Worm (Caenorhabditis elegans): ENCODE data around the gene ift-139.

ift-139 gene

DNA sequence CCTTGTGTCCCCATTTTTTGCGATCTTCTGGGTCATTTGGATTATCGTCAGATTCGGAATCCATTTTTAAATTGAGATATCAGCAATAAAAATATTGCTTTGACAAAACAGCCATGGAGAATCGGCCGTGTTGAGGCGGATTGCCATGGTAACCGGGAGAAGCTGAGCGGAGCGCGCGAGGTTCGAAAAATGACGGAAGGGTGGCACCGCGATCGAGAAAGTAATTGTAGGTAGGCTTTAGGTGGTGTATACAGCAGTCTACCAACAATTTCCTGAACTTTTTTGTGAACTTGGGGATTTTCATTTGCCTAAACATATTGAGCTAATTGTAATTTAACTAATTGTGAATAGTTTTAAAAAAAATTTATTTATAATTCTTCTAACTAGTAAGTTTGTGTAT lies at the start of gene ift-139:
Gene ift-139 (minus strand): TSS at position 101 of the 400 bp plus-strand sequence.
- no peak for TF ChIP-seq egl-27 (tag; optimal IDR thresholded peaks at IDR 0.05)
- no peak for TF ChIP-seq hmg-11 (tag; optimal IDR thresholded peaks at IDR 0.05)
- TF ChIP-seq snpc-4 (tag; optimal IDR thresholded peaks at IDR 0.05): no peak
- TF ChIP-seq pha-4 (tag; optimal IDR thresholded peaks at IDR 0.05): no peak
- TF ChIP-seq nhr-76 (tag; optimal IDR thresholded peaks at IDR 0.05): no peak

DNA sequence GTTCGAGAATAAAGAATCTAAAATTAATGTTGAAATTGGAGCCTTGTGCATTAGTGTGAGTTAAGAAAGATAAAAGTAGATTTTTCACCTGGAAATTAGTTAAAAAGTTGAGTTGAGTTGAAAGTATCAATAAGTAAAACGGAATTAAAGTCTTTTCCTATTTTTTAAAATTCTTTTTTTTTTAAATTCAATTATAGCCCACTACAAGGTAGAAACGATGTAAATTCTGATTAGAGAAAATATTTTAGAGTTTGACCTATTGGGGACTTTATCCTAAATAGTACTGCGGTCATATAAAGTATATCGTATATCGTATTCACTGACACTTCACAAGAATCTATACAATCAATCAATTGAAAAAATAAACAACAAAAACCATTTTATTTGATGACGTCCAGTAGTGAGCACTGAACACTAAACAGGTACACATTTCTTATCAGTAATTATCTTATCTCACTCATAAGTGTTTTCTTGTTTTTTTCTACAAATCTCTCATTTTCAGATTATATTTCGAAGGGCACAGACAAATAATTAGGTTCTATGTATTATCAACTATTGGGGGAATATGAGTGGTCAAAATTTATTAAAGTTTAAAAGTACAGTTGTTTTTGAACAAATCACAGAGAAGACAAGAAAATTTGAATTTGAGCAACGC lies 48.6 kb upstream of the ift-139 start, which contains the start of gene wht-1:
Gene wht-1 (minus strand): TSS at position 51 of the 655 bp plus-strand sequence.
- TF ChIP-seq ceh-82 (tag; optimal IDR thresholded peaks at IDR 0.05) (no peak), pha-4 (tag; optimal IDR thresholded peaks at IDR 0.05) (peak; percentile 42), elt-2 (tag; optimal IDR thresholded peaks at IDR 0.05) (peak; percentile 85), pqm-1 (tag; optimal IDR thresholded peaks at IDR 0.05) (peak; percentile 94)

ce11 chrIII:6085311-6085710 lies 46.0 kb upstream of the ift-139 start:
- TF ChIP-seq hmg-11 (tag; optimal IDR thresholded peaks at IDR 0.05): no peak
- TF ChIP-seq ceh-28 (tag; optimal IDR thresholded peaks at IDR 0.05): no peak

ce11 chrIII:6080263-6080662 lies 41.0 kb upstream of the ift-139 start, which contains the start of gene attf-4:
attf-4 (plus strand) TSS chrIII:6080563.
- no peak for TF ChIP-seq nhr-23 (tag; optimal IDR thresholded peaks at IDR 0.05)
- peak; percentile 45 for TF ChIP-seq elt-2 (tag; optimal IDR thresholded peaks at IDR 0.05)

DNA sequence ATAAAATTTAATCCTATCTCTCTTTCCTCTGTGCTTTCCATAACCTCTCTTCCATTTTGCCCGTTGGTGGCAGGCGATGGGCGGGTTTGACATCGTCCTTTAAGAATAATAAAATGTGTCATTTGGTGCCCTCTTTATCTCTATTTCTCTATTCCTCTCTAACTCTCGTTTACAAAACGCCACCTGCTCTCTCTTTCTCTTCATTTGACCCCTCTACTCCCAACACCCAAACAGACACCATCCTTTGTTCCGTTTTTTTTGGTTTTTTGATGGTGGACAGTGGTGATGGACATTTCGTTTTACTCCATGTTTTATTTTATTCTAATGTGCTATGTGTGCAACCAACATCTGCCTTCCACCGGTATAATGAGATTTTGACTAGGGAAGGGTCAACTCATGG lies 39.6 kb upstream of the ift-139 start:
- TF ChIP-seq pha-4 (tag; optimal IDR thresholded peaks at IDR 0.05): peak; percentile 13
- TF ChIP-seq nfya-1 (tag; optimal IDR thresholded peaks at IDR 0.05; ENCODE audit: insufficient read depth): peak; percentile 1
- no peak for TF ChIP-seq egl-27 (tag; optimal IDR thresholded peaks at IDR 0.05)

- TF ChIP-seq nhr-12 (tag; optimal IDR thresholded peaks at IDR 0.05) (no peak), egl-5 (tag; optimal IDR thresholded peaks at IDR 0.05) (peak; percentile 41), pqm-1 (tag; optimal IDR thresholded peaks at IDR 0.05) (no peak), pha-4 (tag; optimal IDR thresholded peaks at IDR 0.05) (peak; percentile 1), elt-2 (tag; optimal IDR thresholded peaks at IDR 0.05) (peak; percentile 2)
These were observed 38.7 kb upstream of the ift-139 start for ce11 chrIII:6077973-6078372.

DNA sequence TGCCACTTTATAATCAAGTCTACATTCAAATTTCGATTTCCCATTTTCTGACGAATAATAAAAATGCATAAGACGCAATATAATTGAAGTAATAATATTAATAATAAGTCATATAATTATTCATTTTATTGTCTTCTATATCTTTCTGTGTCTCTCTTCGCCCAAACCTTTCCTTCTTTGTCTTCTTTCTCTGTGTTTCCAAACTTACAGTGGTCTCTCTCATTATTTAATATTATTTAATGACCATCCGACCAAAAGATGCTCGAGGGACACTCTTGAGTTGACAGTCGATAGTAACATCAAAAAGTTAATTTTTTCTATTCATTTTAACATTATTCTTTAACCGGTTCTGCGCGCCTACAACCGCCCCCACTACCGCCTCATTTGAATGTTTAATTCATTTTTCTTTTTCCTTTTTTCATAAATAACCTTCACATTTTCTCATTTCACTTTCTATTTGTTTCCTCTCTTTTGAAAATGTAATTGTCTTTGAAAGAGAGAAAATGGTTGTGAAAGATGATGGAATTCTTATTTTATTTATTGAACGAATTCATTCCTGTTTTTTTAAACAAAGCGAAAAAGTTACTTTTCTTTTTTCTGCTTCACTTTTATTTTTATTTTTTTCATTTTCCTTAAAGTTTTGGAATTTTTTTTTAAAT lies 34.5 kb upstream of the ift-139 start:
- TF ChIP-seq ceh-82 (tag; optimal IDR thresholded peaks at IDR 0.05): no peak
- TF ChIP-seq skn-1 (tag; optimal IDR thresholded peaks at IDR 0.05): no peak
- TF ChIP-seq nhr-25 (tag; optimal IDR thresholded peaks at IDR 0.05): peak; percentile 19
- no peak for TF ChIP-seq ama-1 (optimal IDR thresholded peaks at IDR 0.05)
- TF ChIP-seq nfya-1 (tag; optimal IDR thresholded peaks at IDR 0.05; ENCODE audit: insufficient read depth): no peak
- TF ChIP-seq ZK546.5 (tag; optimal IDR thresholded peaks at IDR 0.05): no peak
- no peak for TF ChIP-seq nhr-23 (tag; optimal IDR thresholded peaks at IDR 0.05)

DNA sequence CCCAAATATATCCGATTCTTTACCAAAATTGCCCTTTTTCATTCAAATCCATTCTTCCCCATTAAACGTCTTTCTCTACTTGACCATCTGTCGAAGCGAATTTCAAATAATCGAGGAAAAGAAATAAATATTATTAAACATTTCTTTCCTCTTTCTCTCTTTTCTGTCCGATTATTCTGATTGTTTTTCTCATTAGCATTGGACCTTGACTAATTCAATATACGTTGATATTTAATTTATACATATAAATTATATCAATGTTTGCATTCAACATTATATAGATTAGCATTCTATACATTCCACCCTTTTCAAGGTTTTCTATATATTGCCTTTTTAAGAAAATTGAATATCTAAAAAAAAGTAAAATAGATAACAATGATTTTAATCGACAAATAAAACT lies 33.7 kb upstream of the ift-139 start:
- TF ChIP-seq nhr-28 (tag; optimal IDR thresholded peaks at IDR 0.05) (no peak), lin-39 (tag; optimal IDR thresholded peaks at IDR 0.05) (no peak), pha-4 (tag; optimal IDR thresholded peaks at IDR 0.05) (peak; percentile 8), nhr-43 (tag; optimal IDR thresholded peaks at IDR 0.05; ENCODE audit: poor library complexity, severe bottlenecking) (no peak)

- no peak for TF ChIP-seq nhr-25 (tag; optimal IDR thresholded peaks at IDR 0.05)
- TF ChIP-seq lsy-12 (tag; optimal IDR thresholded peaks at IDR 0.05): no peak
- TF ChIP-seq unc-39 (tag; optimal IDR thresholded peaks at IDR 0.05): no peak
- TF ChIP-seq lin-39 (tag; optimal IDR thresholded peaks at IDR 0.05): no peak
- no peak for TF ChIP-seq nhr-23 (tag; optimal IDR thresholded peaks at IDR 0.05)
- TF ChIP-seq fkh-2 (tag; optimal IDR thresholded peaks at IDR 0.05): no peak
- TF ChIP-seq nhr-28 (tag; optimal IDR thresholded peaks at IDR 0.05): no peak
- no peak for TF ChIP-seq ceh-16 (tag; optimal IDR thresholded peaks at IDR 0.05)
- TF ChIP-seq nhr-237 (tag; optimal IDR thresholded peaks at IDR 0.05): no peak
- TF ChIP-seq egl-27 (tag; optimal IDR thresholded peaks at IDR 0.05): no peak
- TF ChIP-seq elt-2 (tag; optimal IDR thresholded peaks at IDR 0.05): no peak
- TF ChIP-seq unc-62 (GFP tag; optimal IDR thresholded peaks at IDR 0.05): no peak
- no peak for TF ChIP-seq sea-2 (GFP tag; optimal IDR thresholded peaks at IDR 0.05)
- TF ChIP-seq ceh-82 (tag; optimal IDR thresholded peaks at IDR 0.05): no peak
- no peak for TF ChIP-seq pha-4 (tag; optimal IDR thresholded peaks at IDR 0.05)
- no peak for TF ChIP-seq nhr-11 (tag; optimal IDR thresholded peaks at IDR 0.05)
- TF ChIP-seq skn-1 (tag; optimal IDR thresholded peaks at IDR 0.05): no peak
- no peak for TF ChIP-seq daf-12 (tag; optimal IDR thresholded peaks at IDR 0.05)
- no peak for TF ChIP-seq mml-1 (tag; optimal IDR thresholded peaks at IDR 0.05)
These were observed 28.3 kb upstream of the ift-139 start, which contains the start of gene mapk-15 for ce11 chrIII:6067557-6067956. mapk-15 (plus strand) TSS chrIII:6067857.
